Fruit fly (Drosophila melanogaster) S2 (cell line): Measurements from ENCODE around the gene CG10802.

Source experiments
- CG8478 ChIP-seq: fragments of >200 bp; optimal IDR thresholded peaks from 2 replicates; lab custom pipeline; 2018
- CTCF ChIP-seq, 2 experiments: fragments of >200 bp; optimal IDR thresholded peaks; 2 replicates each; lab custom pipeline; 2018

DNA sequence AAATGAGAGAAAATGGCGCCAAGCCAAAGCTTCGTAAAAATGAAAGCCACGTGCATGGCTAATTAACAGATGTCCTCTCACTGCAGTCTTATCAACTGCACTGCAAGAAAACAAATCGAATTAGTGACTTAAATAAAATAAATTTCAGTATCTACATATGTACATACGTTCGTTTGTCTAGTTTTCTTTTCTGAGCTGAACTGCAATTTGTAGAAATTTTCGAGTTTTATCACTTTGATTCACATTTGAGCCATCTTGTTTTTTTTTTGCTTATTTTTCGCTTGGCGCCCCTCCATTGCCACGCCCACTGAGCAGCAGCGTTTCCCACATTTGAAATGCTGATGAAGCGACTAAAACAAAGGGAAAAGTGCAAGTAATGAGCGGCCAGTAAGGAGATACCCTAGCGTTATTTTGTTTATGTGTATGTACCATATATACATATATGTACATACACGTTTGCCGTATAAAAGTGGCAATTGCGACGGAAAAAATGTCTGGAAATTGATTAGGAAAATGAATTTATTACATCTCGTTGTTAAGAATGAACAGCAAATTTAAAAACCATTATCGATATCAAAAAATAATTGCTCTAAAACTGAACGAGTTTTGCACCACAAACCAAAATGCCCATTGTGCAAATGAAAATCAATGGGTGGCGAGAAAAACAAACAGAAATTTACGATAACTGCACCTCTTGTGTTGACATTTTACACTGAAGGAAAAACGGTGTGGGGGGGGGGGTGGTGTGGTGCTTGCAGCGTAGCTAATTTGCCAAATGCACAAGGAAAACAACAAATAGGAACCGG, 34.8 kb upstream of the CG10802 start:
- TF ChIP-seq CTCF (optimal IDR thresholded peaks at IDR 0.05; lab: Kevin White, UChicago) (no peak), CG8478 (no peak)
